Worm (Caenorhabditis elegans): ENCODE data around the gene F43C11.1.

DNA sequence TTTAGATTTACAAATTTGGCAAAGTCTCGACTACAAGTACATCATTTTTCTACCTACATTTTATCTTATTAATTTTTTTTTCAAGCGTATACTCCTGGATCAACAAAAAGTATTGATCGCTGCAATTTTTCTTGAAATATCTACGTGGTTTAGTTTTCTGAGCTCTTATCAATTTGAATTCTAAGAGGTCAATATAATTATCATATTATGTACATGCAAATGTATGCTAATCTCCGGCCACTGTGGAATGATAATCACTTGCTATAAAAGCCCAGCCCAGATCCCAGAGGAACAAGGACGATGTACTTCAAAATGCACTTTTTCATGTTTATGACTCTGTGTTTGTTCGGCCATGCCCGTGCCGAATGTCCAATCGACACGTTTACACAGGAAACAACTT lies at the start of gene F43C11.1:
- TF ChIP-seq snpc-4 (tag; optimal IDR thresholded peaks at IDR 0.05): no peak
- no peak for TF ChIP-seq unc-39 (tag; optimal IDR thresholded peaks at IDR 0.05)
- TF ChIP-seq sea-2 (GFP tag; optimal IDR thresholded peaks at IDR 0.05): no peak
- TF ChIP-seq skn-1 (tag; optimal IDR thresholded peaks at IDR 0.05): no peak
- TF ChIP-seq mdl-1 (tag; optimal IDR thresholded peaks at IDR 0.05): no peak
- no peak for TF ChIP-seq unc-62 (GFP tag; optimal IDR thresholded peaks at IDR 0.05)
- no peak for TF ChIP-seq nfya-1 (tag; optimal IDR thresholded peaks at IDR 0.05; ENCODE audit: insufficient read depth)
- no peak for TF ChIP-seq nhr-23 (tag; optimal IDR thresholded peaks at IDR 0.05)
- no peak for TF ChIP-seq jun-1 (tag; optimal IDR thresholded peaks at IDR 0.05)

Data from whole organism, L3 larva.